Fruit fly (Drosophila melanogaster): Measurements from ENCODE around the gene CG7044.
A peak's percentile ranks its signal among the peaks of the same experiment; 100 is the strongest.

Gene CG7044

dm6 chr3R:21066469-21067284, 34.8 kb downstream of the CG7044 start (continued):
- no peak for TF ChIP-seq CG8478 (optimal IDR thresholded peaks at IDR 0.05)
- 0 out of 3 replicates have a peak, but pooled peaks have one; percentile 11 for TF ChIP-seq ci (GFP tag; IDR thresholded peaks at IDR 0.05)
- TF ChIP-seq Atf6 (GFP tag; IDR thresholded peaks at IDR 0.05) = no peak
- TF ChIP-seq CG2199 (GFP tag; IDR thresholded peaks at IDR 0.05) = peak; percentile 15; the same call in 1 of the 3 replicates
- TF ChIP-seq Hmr (GFP tag; optimal IDR thresholded peaks at IDR 0.05) = no peak
- no peak for TF ChIP-seq CG11456 (GFP tag; IDR thresholded peaks at IDR 0.05)
- no peak for TF ChIP-seq CG15269 (tag; optimal IDR thresholded peaks at IDR 0.05)
- TF ChIP-seq Sry-β (GFP tag; optimal IDR thresholded peaks at IDR 0.05) = no peak
- TF ChIP-seq Sin3A (optimal IDR thresholded peaks at IDR 0.05) = no peak
- no peak for TF ChIP-seq sens-2 (GFP tag; IDR thresholded peaks at IDR 0.05)
- no peak for TF ChIP-seq Gug (GFP tag; IDR thresholded peaks at IDR 0.05)
- TF ChIP-seq CG1832 (GFP tag; optimal IDR thresholded peaks at IDR 0.05) = no peak
- no peak for TF ChIP-seq emc (GFP tag; optimal IDR thresholded peaks at IDR 0.05)
- 0 out of 2 replicates have a peak, but pooled peaks have one; percentile 9 for TF ChIP-seq CG9932 (GFP tag; IDR thresholded peaks at IDR 0.05)
- TF ChIP-seq CG13296 (GFP tag; optimal IDR thresholded peaks at IDR 0.05) = no peak
- TF ChIP-seq h (optimal IDR thresholded peaks at IDR 0.05) = no peak
- no peak for TF ChIP-seq CG1603 (tag; optimal IDR thresholded peaks at IDR 0.05)
- 0 out of 3 replicates have a peak, but pooled peaks have one; percentile 21 for TF ChIP-seq CG6791 (GFP tag; IDR thresholded peaks at IDR 0.05; ENCODE audit: partially characterized antibody)
- no peak for TF ChIP-seq dan (GFP tag; IDR thresholded peaks at IDR 0.05)
- no peak for TF ChIP-seq CG3065 (GFP tag; optimal IDR thresholded peaks at IDR 0.05)
- TF ChIP-seq CG7963 (GFP tag; IDR thresholded peaks at IDR 0.05; ENCODE audit: partially characterized antibody) = no peak
- TF ChIP-seq CG17361 (GFP tag; IDR thresholded peaks at IDR 0.05) = no peak
- TF ChIP-seq tup (GFP tag; optimal IDR thresholded peaks at IDR 0.05) = no peak
- TF ChIP-seq lab (GFP tag; optimal IDR thresholded peaks at IDR 0.05) = peak; percentile 53
- no peak for TF ChIP-seq dpn (GFP tag; optimal IDR thresholded peaks at IDR 0.05)
- TF ChIP-seq gsb-n (tag; optimal IDR thresholded peaks at IDR 0.05) = no peak
- TF ChIP-seq jigr1 (GFP tag; IDR thresholded peaks at IDR 0.05) = no peak
- TF ChIP-seq HmgD (GFP tag; optimal IDR thresholded peaks at IDR 0.05) = no peak
- 0 out of 2 replicates have a peak, but pooled peaks have one; percentile 15 for TF ChIP-seq crol (GFP tag; IDR thresholded peaks at IDR 0.05)
- no peak for TF ChIP-seq CG10565 (GFP tag; optimal IDR thresholded peaks at IDR 0.05)
- TF ChIP-seq peb (GFP tag; IDR thresholded peaks at IDR 0.05) = no peak
- TF ChIP-seq cwo (GFP tag; optimal IDR thresholded peaks at IDR 0.05) = no peak
- TF ChIP-seq Hr39 (optimal IDR thresholded peaks at IDR 0.05) = no peak
- no peak for TF ChIP-seq Six4 (GFP tag; optimal IDR thresholded peaks at IDR 0.05)
- no peak for TF ChIP-seq CG31388 (GFP tag; optimal IDR thresholded peaks at IDR 0.05)
- no peak for TF ChIP-seq kay (GFP tag; optimal IDR thresholded peaks at IDR 0.05)
- TF ChIP-seq CG14050 (GFP tag; IDR thresholded peaks at IDR 0.05) = no peak
- TF ChIP-seq YL-1 (GFP tag; optimal IDR thresholded peaks at IDR 0.05) = no peak
- peak; percentile 41 for TF ChIP-seq CG10543 (GFP tag; optimal IDR thresholded peaks at IDR 0.05)
- TF ChIP-seq H15 (GFP tag; IDR thresholded peaks at IDR 0.05) = no peak
- peak; percentile 18 for TF ChIP-seq oc (tag; optimal IDR thresholded peaks at IDR 0.05)
- no peak for TF ChIP-seq so (GFP tag; IDR thresholded peaks at IDR 0.05)
- TF ChIP-seq Adf1 (GFP tag; IDR thresholded peaks at IDR 0.05) = no peak
- TF ChIP-seq bbx (GFP tag; IDR thresholded peaks at IDR 0.05; ENCODE audit: partially characterized antibody) = no peak
- TF ChIP-seq Jarid2 (GFP tag; optimal IDR thresholded peaks at IDR 0.05) = no peak
- no peak for TF ChIP-seq Vsx1 (GFP tag; optimal IDR thresholded peaks at IDR 0.05)
